Fruit fly (Drosophila melanogaster) whole organism, adult: ENCODE measurements around the gene Erk7.
A peak's percentile ranks its signal among the peaks of the same experiment; 100 is the strongest.

Experiments used
- CG11617 ChIP-seq: fragments of 200-800 bp; sonication (Bioruptor generic); optimal IDR thresholded peaks from 2 replicates; lab custom pipeline; 2017; ENCODE audit warnings: mild to moderate bottlenecking, missing biosample characterization, missing genetic modification reagents, missing genetic modification characterization
- CG12768 ChIP-seq: fragments of 200-800 bp; sonication (Bioruptor generic); optimal IDR thresholded peaks from 2 replicates; lab custom pipeline; 2017; ENCODE audit warnings: missing biosample characterization, missing genetic modification characterization, mild to moderate bottlenecking, moderate library complexity, missing genetic modification reagents
- CG14711 ChIP-seq: fragments of 200-800 bp; sonication (Bioruptor generic); optimal IDR thresholded peaks from 2 replicates; lab custom pipeline; 2018; ENCODE audit warnings: missing biosample characterization, mild to moderate bottlenecking, missing genetic modification characterization, moderate library complexity
- CG1620 ChIP-seq: fragments of 200-800 bp; sonication (Bioruptor generic); optimal IDR thresholded peaks from 2 replicates; lab custom pipeline; 2016; ENCODE audit warnings: missing biosample characterization, missing genetic modification characterization
- CG33017 ChIP-seq: fragments of 200-800 bp; sonication (Bioruptor generic); optimal IDR thresholded peaks from 2 replicates; lab custom pipeline; 2018; ENCODE audit warnings: missing biosample characterization, mild to moderate bottlenecking, missing genetic modification characterization, moderate library complexity
- CG5204 ChIP-seq: fragments of 200-800 bp; sonication (Bioruptor generic); optimal IDR thresholded peaks from 2 replicates; lab custom pipeline; 2016; ENCODE audit warnings: missing biosample characterization, missing genetic modification characterization
- CG7045 ChIP-seq: fragments of 200-800 bp; sonication (Bioruptor generic); optimal IDR thresholded peaks from 2 replicates; lab custom pipeline; 2017; ENCODE audit warnings: missing biosample characterization, mild to moderate bottlenecking, missing genetic modification characterization
- CG7101 ChIP-seq: fragments of 200-800 bp; sonication (Bioruptor generic); optimal IDR thresholded peaks from 2 replicates; lab custom pipeline; 2018; ENCODE audit warnings: missing biosample characterization, mild to moderate bottlenecking, missing genetic modification characterization, moderate library complexity
- Clk ChIP-seq: fragments of 200-800 bp; sonication (Bioruptor generic); optimal IDR thresholded peaks from 2 replicates; lab custom pipeline; 2017; ENCODE audit warnings: missing biosample characterization, missing genetic modification characterization
- Crg-1 ChIP-seq: fragments of 200-800 bp; sonication (Bioruptor generic); optimal IDR thresholded peaks from 2 replicates; lab custom pipeline; 2016; ENCODE audit warnings: missing biosample characterization, missing genetic modification characterization
- Hr96 ChIP-seq: fragments of 200-800 bp; sonication (Bioruptor generic); optimal IDR thresholded peaks from 2 replicates; lab custom pipeline; 2016; ENCODE audit warnings: missing biosample characterization, missing genetic modification characterization
- Mnt ChIP-seq: fragments of 200-800 bp; sonication (Bioruptor generic); optimal IDR thresholded peaks from 2 replicates; lab custom pipeline; 2016; ENCODE audit warnings: missing biosample characterization, mild to moderate bottlenecking, missing genetic modification characterization
- bab1 ChIP-seq: fragments of 200-800 bp; sonication (Bioruptor generic); optimal IDR thresholded peaks from 3 replicates; lab custom pipeline; 2019; ENCODE audit warnings: missing biosample characterization, mild to moderate bottlenecking, missing genetic modification characterization, moderate library complexity
- cic ChIP-seq: fragments of 200-800 bp; sonication (Bioruptor generic); optimal IDR thresholded peaks from 2 replicates; lab custom pipeline; 2017; ENCODE audit warnings: missing biosample characterization, mild to moderate bottlenecking, missing genetic modification characterization, moderate library complexity
- cnc ChIP-seq, 2 experiments: fragments of >200 bp; optimal IDR thresholded peaks; 2 replicates each; lab custom pipeline; 2017
- kay ChIP-seq: fragments of 200-800 bp; sonication (Bioruptor generic); peaks from one replicate; lab custom pipeline; 2016; ENCODE audit warnings: missing biosample characterization, missing genetic modification characterization, borderline replicate concordance
- ovo ChIP-seq: fragments of 200-800 bp; sonication (Bioruptor generic); optimal IDR thresholded peaks from 2 replicates; lab custom pipeline; 2016; ENCODE audit warnings: missing biosample characterization, missing genetic modification characterization
- pad ChIP-seq: fragments of 200-800 bp; sonication (Bioruptor generic); optimal IDR thresholded peaks from 3 replicates; lab custom pipeline; 2017; ENCODE audit warnings: missing biosample characterization, missing genetic modification characterization, mild to moderate bottlenecking, moderate library complexity, missing genetic modification reagents
- tj ChIP-seq: fragments of 200-800 bp; sonication (Bioruptor generic); optimal IDR thresholded peaks from 3 replicates; lab custom pipeline; 2017; ENCODE audit warnings: missing biosample characterization, mild to moderate bottlenecking, missing genetic modification characterization, moderate library complexity
- toe ChIP-seq: fragments of 200-800 bp; sonication (Bioruptor generic); optimal IDR thresholded peaks from 2 replicates; lab custom pipeline; 2016; ENCODE audit warnings: missing biosample characterization, missing genetic modification characterization

Erk7 gene

dm6 chrX:9295518-9295917, 28.0 kb upstream of the Erk7 start:
- TF ChIP-seq ovo (GFP tag; lab: Kevin White, UChicago) (no peak), CG5204 (GFP tag; lab: Kevin White, UChicago) (no peak), Hr96 (GFP tag; lab: Kevin White, UChicago) (no peak), Mnt (GFP tag; lab: Kevin White, UChicago) (no peak), cnc (optimal IDR thresholded peaks at IDR 0.05; lab: Kevin White, UChicago) (no peak), CG14711 (tag; lab: Kevin White, UChicago) (no peak), CG7045 (GFP tag; lab: Kevin White, UChicago) (no peak), CG11617 (GFP tag; lab: Kevin White, UChicago) (no peak), kay (GFP tag; lab: Kevin White, UChicago) (no peak), cic (GFP tag; lab: Kevin White, UChicago) (no peak), Crg-1 (GFP tag; lab: Kevin White, UChicago) (no peak), CG12768 (GFP tag; lab: Kevin White, UChicago) (no peak), pad (GFP tag; lab: Kevin White, UChicago) (no peak), CG7101 (tag; lab: Kevin White, UChicago) (no peak), tj (GFP tag; lab: Kevin White, UChicago) (no peak), toe (no peak), CG1620 (no peak)

DNA sequence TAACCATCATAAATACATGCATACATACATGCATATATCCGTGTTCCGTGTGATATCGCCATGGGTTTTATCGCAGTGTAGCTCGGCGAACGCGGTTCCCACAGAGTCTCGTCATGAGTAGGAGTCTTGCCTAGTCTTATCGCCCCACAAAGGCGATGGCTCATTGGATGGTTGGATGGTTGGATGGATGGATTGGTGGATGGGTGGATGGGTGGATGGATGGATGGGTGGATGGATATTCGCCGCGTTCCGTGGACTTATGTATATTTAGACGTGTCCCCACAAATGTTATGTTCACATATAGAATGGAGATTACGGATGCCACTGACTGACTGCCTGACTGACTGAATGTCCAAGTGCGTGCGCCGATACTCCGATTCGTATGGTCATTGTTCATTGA, 23.8 kb upstream of the Erk7 start:
- TF ChIP-seq ovo (GFP tag; lab: Kevin White, UChicago): no peak

DNA sequence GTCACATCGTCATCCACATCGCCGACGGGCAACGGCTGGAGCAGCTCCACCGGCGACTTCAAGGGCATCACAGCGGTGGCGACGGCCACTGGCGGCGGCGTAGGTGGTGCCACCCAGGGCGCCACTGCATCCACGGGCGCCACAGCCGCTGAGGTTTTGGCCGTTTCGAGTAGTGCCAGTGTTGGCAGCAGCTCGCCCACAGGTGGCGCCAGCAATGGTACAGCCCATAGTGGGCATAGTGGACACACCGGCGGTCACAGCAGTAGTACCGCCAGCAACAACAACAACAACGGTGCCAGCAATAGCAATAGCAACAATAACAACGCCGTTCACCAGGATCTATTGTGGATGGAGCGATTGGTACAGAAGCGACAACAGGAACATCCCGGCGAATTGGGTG, 18.9 kb upstream of the Erk7 start:
- TF ChIP-seq CG11617 (GFP tag; lab: Kevin White, UChicago) (no peak), ovo (GFP tag; lab: Kevin White, UChicago) (no peak), CG7101 (tag; lab: Kevin White, UChicago) (no peak), pad (GFP tag; lab: Kevin White, UChicago) (no peak), CG1620 (no peak), tj (GFP tag; lab: Kevin White, UChicago) (no peak), CG5204 (GFP tag; lab: Kevin White, UChicago) (no peak), CG7045 (GFP tag; lab: Kevin White, UChicago) (no peak), CG33017 (tag; lab: Kevin White, UChicago) (no peak), Clk (GFP tag; lab: Kevin White, UChicago) (no peak), Crg-1 (GFP tag; lab: Kevin White, UChicago) (no peak), CG14711 (tag; lab: Kevin White, UChicago) (no peak), cic (GFP tag; lab: Kevin White, UChicago) (no peak), cnc (optimal IDR thresholded peaks at IDR 0.05; lab: Kevin White, UChicago) (no peak), Mnt (GFP tag; lab: Kevin White, UChicago) (no peak), kay (GFP tag; lab: Kevin White, UChicago) (no peak), Hr96 (GFP tag; lab: Kevin White, UChicago) (no peak), CG12768 (GFP tag; lab: Kevin White, UChicago) (no peak)

- TF ChIP-seq CG14711 (tag; lab: Kevin White, UChicago) (no peak), CG7101 (tag; lab: Kevin White, UChicago) (no peak), CG12768 (GFP tag; lab: Kevin White, UChicago) (no peak), kay (GFP tag; lab: Kevin White, UChicago) (no peak), CG1620 (no peak), CG11617 (GFP tag; lab: Kevin White, UChicago) (no peak), pad (GFP tag; lab: Kevin White, UChicago) (no peak), CG7045 (GFP tag; lab: Kevin White, UChicago) (no peak), Hr96 (GFP tag; lab: Kevin White, UChicago) (no peak), toe (no peak), tj (GFP tag; lab: Kevin White, UChicago) (no peak), cnc (optimal IDR thresholded peaks at IDR 0.05; lab: Kevin White, UChicago) (no peak), CG5204 (GFP tag; lab: Kevin White, UChicago) (no peak), cic (GFP tag; lab: Kevin White, UChicago) (no peak), ovo (GFP tag; lab: Kevin White, UChicago) (no peak), Crg-1 (GFP tag; lab: Kevin White, UChicago) (no peak), bab1 (GFP tag; lab: Kevin White, UChicago) (no peak), CG33017 (tag; lab: Kevin White, UChicago) (no peak), Clk (GFP tag; lab: Kevin White, UChicago) (no peak)
Measured at dm6 chrX:9284024-9284738, 16.7 kb upstream of the Erk7 start, which contains the start of gene lz. TSS of gene lz (plus strand) at chrX:9284649.

- peak; percentile 56 for TF ChIP-seq Mnt (GFP tag; lab: Kevin White, UChicago)
- no peak for TF ChIP-seq pad (GFP tag; lab: Kevin White, UChicago)
- peak; percentile 9 for TF ChIP-seq tj (GFP tag; lab: Kevin White, UChicago)
- peak; percentile 49 for TF ChIP-seq bab1 (GFP tag; lab: Kevin White, UChicago)
- TF ChIP-seq Crg-1 (GFP tag; lab: Kevin White, UChicago): no peak
- no peak for TF ChIP-seq toe
Measured at dm6 chrX:9282783-9283289, 15.3 kb upstream of the Erk7 start, which contains the start of gene c11.1. TSS of gene c11.1 (minus strand) at chrX:9283117.
